Fruit fly (Drosophila melanogaster): ENCODE measurements around the gene CG12523.

CG12523 gene

dm6 chr3L:10837869-10838783, 37.1 kb downstream of the CG12523 start (continued):
- no peak for TF ChIP-seq NC2β (GFP tag; optimal IDR thresholded peaks at IDR 0.05)
- TF ChIP-seq odd (GFP tag; optimal IDR thresholded peaks at IDR 0.05) = peak; percentile 23
- TF ChIP-seq eyg (GFP tag; optimal IDR thresholded peaks at IDR 0.05) = peak; percentile 41
- peak; percentile 58 for TF ChIP-seq CG10209 (GFP tag; optimal IDR thresholded peaks at IDR 0.05)
- TF ChIP-seq lov (optimal IDR thresholded peaks at IDR 0.05) = no peak
- TF ChIP-seq lov (GFP tag; IDR thresholded peaks at IDR 0.05) = peak; percentile 59; the same call in 1 of the 3 replicates
- TF ChIP-seq CG14710 (tag; optimal IDR thresholded peaks at IDR 0.05) = peak; percentile 25
- TF ChIP-seq Dbx (GFP tag; IDR thresholded peaks at IDR 0.05) = peak; percentile 65
- TF ChIP-seq cwo (GFP tag; optimal IDR thresholded peaks at IDR 0.05) = peak; percentile 58
- TF ChIP-seq br (optimal IDR thresholded peaks at IDR 0.05) = no peak
- no peak; the same call in 1 of the 2 replicates for TF ChIP-seq Adf1 (GFP tag; IDR thresholded peaks at IDR 0.05)
- peak; percentile 59 for TF ChIP-seq CG13296 (GFP tag; optimal IDR thresholded peaks at IDR 0.05)
- TF ChIP-seq Jarid2 (GFP tag; optimal IDR thresholded peaks at IDR 0.05) = peak; percentile 21
- TF ChIP-seq MESR4 (GFP tag; optimal IDR thresholded peaks at IDR 0.05) = no peak
- TF ChIP-seq Atf-2 (GFP tag; optimal IDR thresholded peaks at IDR 0.05) = peak; percentile 39
- peak; percentile 46; the same call in 1 of the 3 replicates for TF ChIP-seq gce (GFP tag; IDR thresholded peaks at IDR 0.05)
- peak; percentile 74 for TF ChIP-seq Atf6 (GFP tag; IDR thresholded peaks at IDR 0.05)
- peak; percentile 55; the same call in 1 of the 3 replicates for TF ChIP-seq CG3726 (GFP tag; IDR thresholded peaks at IDR 0.05)
- TF ChIP-seq gro (GFP tag; optimal IDR thresholded peaks at IDR 0.05) = peak; percentile 6
- peak; percentile 72 for TF ChIP-seq H15 (GFP tag; IDR thresholded peaks at IDR 0.05)
- TF ChIP-seq CG18599 (GFP tag; optimal IDR thresholded peaks at IDR 0.05) = peak; percentile 77
- TF ChIP-seq Med (GFP tag) = peak; percentile 93
- TF ChIP-seq CG13424 (tag; optimal IDR thresholded peaks at IDR 0.05) = peak; percentile 71
- no peak; the same call in 1 of the 2 replicates for TF ChIP-seq sisA (GFP tag; IDR thresholded peaks at IDR 0.05)
- TF ChIP-seq CG17612 (GFP tag; IDR thresholded peaks at IDR 0.05) = peak; percentile 29; the same call in 1 of the 2 replicates
- TF ChIP-seq NK7.1 (GFP tag; optimal IDR thresholded peaks at IDR 0.05) = no peak
- TF ChIP-seq CG3163 (GFP tag; optimal IDR thresholded peaks at IDR 0.05) = no peak
- TF ChIP-seq CG17328 (GFP tag; IDR thresholded peaks at IDR 0.05) = peak; percentile 80
- peak; percentile 44 for TF ChIP-seq nau (GFP tag; optimal IDR thresholded peaks at IDR 0.05)
- no peak for TF ChIP-seq jigr1 (GFP tag; IDR thresholded peaks at IDR 0.05)
- TF ChIP-seq chinmo (GFP tag; IDR thresholded peaks at IDR 0.05; ENCODE audit: partially characterized antibody) = peak; percentile 78; the same call in 1 of the 4 replicates
- no peak for TF ChIP-seq knrl (GFP tag; IDR thresholded peaks at IDR 0.05; ENCODE audit: partially characterized antibody)
- TF ChIP-seq Dll (GFP tag; IDR thresholded peaks at IDR 0.05; ENCODE audit: partially characterized antibody) = no peak
- no peak for TF ChIP-seq CG2129 (GFP tag; IDR thresholded peaks at IDR 0.05; ENCODE audit: partially characterized antibody)
- TF ChIP-seq jumu (GFP tag; optimal IDR thresholded peaks at IDR 0.05) = peak; percentile 48
- peak; percentile 61 for TF ChIP-seq Hsf (GFP tag; optimal IDR thresholded peaks at IDR 0.05)
- peak; percentile 41 to 62 for TF ChIP-seq chif (GFP tag; optimal IDR thresholded peaks at IDR 0.05)
- peak; percentile 72 for TF ChIP-seq CG31441 (GFP tag; IDR thresholded peaks at IDR 0.05)
- no peak for TF ChIP-seq ato (GFP tag; IDR thresholded peaks at IDR 0.05; ENCODE audit: partially characterized antibody)
- no peak for TF ChIP-seq run (tag; optimal IDR thresholded peaks at IDR 0.05)
- no peak for TF ChIP-seq Neu2 (GFP tag; optimal IDR thresholded peaks at IDR 0.05; ENCODE audit: borderline replicate concordance)
- no peak for TF ChIP-seq tup (GFP tag; optimal IDR thresholded peaks at IDR 0.05)
- TF ChIP-seq Deaf1 (tag; optimal IDR thresholded peaks at IDR 0.05) = peak; percentile 26
- TF ChIP-seq B-H1 (GFP tag; IDR thresholded peaks at IDR 0.05) = peak; percentile 63; the same call in 2 of the 3 replicates
- TF ChIP-seq CTCF (GFP tag; optimal IDR thresholded peaks at IDR 0.05) = peak; percentile 17
- no peak for TF ChIP-seq HLH4C (GFP tag; IDR thresholded peaks at IDR 0.05; ENCODE audit: partially characterized antibody)
- TF ChIP-seq TFAM (GFP tag; optimal IDR thresholded peaks at IDR 0.05) = no peak
- TF ChIP-seq Pdp1 (GFP tag; optimal IDR thresholded peaks at IDR 0.05) = peak; percentile 51 to 57
